Fruit fly (Drosophila melanogaster): ENCODE results near the gene CG11563.
A peak's percentile ranks its signal among the peaks of the same experiment; 100 is the strongest.

CG11563 gene

dm6 chr3R:31776583-31777362 lies 39.9 kb downstream of the CG11563 start, which contains the start of the genes CG2126 and faf (continued):
- no peak for TF ChIP-seq CkIIα-i1 (GFP tag; IDR thresholded peaks at IDR 0.05)
- 0 out of 2 replicates have a peak, but pooled peaks have one; percentile 7 for TF ChIP-seq CG42726 (GFP tag; IDR thresholded peaks at IDR 0.05; ENCODE audit: partially characterized antibody)
- TF ChIP-seq CG9727 (GFP tag; optimal IDR thresholded peaks at IDR 0.05), result peak; percentile 80
- TF ChIP-seq CG34376 (GFP tag; optimal IDR thresholded peaks at IDR 0.05), result peak; percentile 22
- 0 out of 2 replicates have a peak, but pooled peaks have one; percentile 48 for TF ChIP-seq Awh (GFP tag; IDR thresholded peaks at IDR 0.05)
- TF ChIP-seq CTCF (GFP tag; optimal IDR thresholded peaks at IDR 0.05), result no peak
- TF ChIP-seq fd102C (GFP tag; optimal IDR thresholded peaks at IDR 0.05), result no peak
- peak; percentile 13 for TF ChIP-seq nom (GFP tag; optimal IDR thresholded peaks at IDR 0.05)
- no peak for TF ChIP-seq CG3838 (GFP tag; optimal IDR thresholded peaks at IDR 0.05)
- peak; percentile 61 for TF ChIP-seq Dip3 (GFP tag; optimal IDR thresholded peaks at IDR 0.05)
- no peak for TF ChIP-seq eyg (GFP tag; optimal IDR thresholded peaks at IDR 0.05)
- peak; percentile 79 for TF ChIP-seq CG13775 (GFP tag; optimal IDR thresholded peaks at IDR 0.05)
- TF ChIP-seq Blimp-1 (GFP tag; optimal IDR thresholded peaks at IDR 0.05), result peak; percentile 78
- peak; percentile 36 for TF ChIP-seq CG7987 (GFP tag; optimal IDR thresholded peaks at IDR 0.05)
- TF ChIP-seq CG3407 (GFP tag; optimal IDR thresholded peaks at IDR 0.05), result peak; percentile 65
- TF ChIP-seq grn (GFP tag; optimal IDR thresholded peaks at IDR 0.05), result no peak
- TF ChIP-seq tap (tag; optimal IDR thresholded peaks at IDR 0.05), result no peak
- no peak; the same call in 1 of the 2 replicates for TF ChIP-seq hbn (GFP tag; IDR thresholded peaks at IDR 0.05; ENCODE audit: partially characterized antibody)
- peak; percentile 2 for TF ChIP-seq CG12744 (GFP tag; optimal IDR thresholded peaks at IDR 0.05)
- TF ChIP-seq sens-2 (GFP tag; IDR thresholded peaks at IDR 0.05), result 0 out of 2 replicates have a peak, but pooled peaks have one; percentile 51
- peak; percentile 68 for TF ChIP-seq CG32767 (GFP tag; IDR thresholded peaks at IDR 0.05)
- 0 out of 2 replicates have a peak, but pooled peaks have one; percentile 36 for TF ChIP-seq rib (GFP tag; IDR thresholded peaks at IDR 0.05)
- TF ChIP-seq amos (GFP tag; IDR thresholded peaks at IDR 0.05; ENCODE audit: partially characterized antibody), result peak; percentile 44; the same call in 1 of the 2 replicates
- TF ChIP-seq CG17829 (tag; optimal IDR thresholded peaks at IDR 0.05), result peak; percentile 89
- TF ChIP-seq CG1602 (GFP tag; optimal IDR thresholded peaks at IDR 0.05), result peak; percentile 72
- TF ChIP-seq pita (GFP tag; optimal IDR thresholded peaks at IDR 0.05), result no peak
- TF ChIP-seq ash1 (GFP tag; optimal IDR thresholded peaks at IDR 0.05), result no peak
- TF ChIP-seq Fer2 (tag; optimal IDR thresholded peaks at IDR 0.05), result peak; percentile 80
- TF ChIP-seq dan (GFP tag; IDR thresholded peaks at IDR 0.05), result no peak
- TF ChIP-seq tll (GFP tag; optimal IDR thresholded peaks at IDR 0.05), result no peak
- peak; percentile 82 for TF ChIP-seq unpg (GFP tag; optimal IDR thresholded peaks at IDR 0.05)
- TF ChIP-seq CoRest (tag; optimal IDR thresholded peaks at IDR 0.05), result peak; percentile 86
- peak; percentile 84 for TF ChIP-seq ci (GFP tag; IDR thresholded peaks at IDR 0.05)
- peak; percentile 18; the same call in 1 of the 2 replicates for TF ChIP-seq Adf1 (GFP tag; IDR thresholded peaks at IDR 0.05)
- peak; percentile 54 for TF ChIP-seq CG16815 (GFP tag; optimal IDR thresholded peaks at IDR 0.05)
- peak; percentile 82 for TF ChIP-seq PHDP (tag; optimal IDR thresholded peaks at IDR 0.05)
- TF ChIP-seq CG12219 (GFP tag; optimal IDR thresholded peaks at IDR 0.05), result peak; percentile 33
- no peak for TF ChIP-seq pros (GFP tag; optimal IDR thresholded peaks at IDR 0.05)
- peak; percentile 56; the same call in 2 of the 3 replicates for TF ChIP-seq CG2889 (GFP tag; IDR thresholded peaks at IDR 0.05)
- TF ChIP-seq CG6765 (GFP tag; optimal IDR thresholded peaks at IDR 0.05), result peak; percentile 13
- peak; percentile 34 for TF ChIP-seq Atf-2 (GFP tag; optimal IDR thresholded peaks at IDR 0.05)
- no peak for TF ChIP-seq Neu2 (GFP tag; optimal IDR thresholded peaks at IDR 0.05; ENCODE audit: borderline replicate concordance)
- TF ChIP-seq Med (GFP tag), result peak; percentile 90
- TF ChIP-seq bcd (GFP tag; optimal IDR thresholded peaks at IDR 0.05), result peak; percentile 77
- 0 out of 3 replicates have a peak, but pooled peaks have one; percentile 50 for TF ChIP-seq CG6175 (GFP tag; IDR thresholded peaks at IDR 0.05)
- TF ChIP-seq chinmo (GFP tag; IDR thresholded peaks at IDR 0.05; ENCODE audit: partially characterized antibody), result no peak
- peak; percentile 72; the same call in 2 of the 3 replicates for TF ChIP-seq zfh1 (GFP tag; IDR thresholded peaks at IDR 0.05)
- TF ChIP-seq Hmx (GFP tag; optimal IDR thresholded peaks at IDR 0.05), result no peak
